Fruit fly (Drosophila melanogaster) whole organism, embryonic: ENCODE results near the gene CG15814.

Experiments
- Antp ChIP-seq: fragments of 200-800 bp; sonication (Bioruptor generic); optimal IDR thresholded peaks from 3 replicates; lab custom pipeline; 2016; ENCODE audit warnings: missing biosample characterization, missing genetic modification characterization
- Bdp1 ChIP-seq: fragments of 200-800 bp; sonication (Bioruptor generic); optimal IDR thresholded peaks from 3 replicates; lab custom pipeline; 2016; ENCODE audit warnings: missing biosample characterization, missing genetic modification characterization
- BtbVII ChIP-seq: fragments of 200-800 bp; sonication (Bioruptor generic); optimal IDR thresholded peaks from 3 replicates; lab custom pipeline; 2017; ENCODE audit warnings: missing biosample characterization, mild to moderate bottlenecking, missing genetic modification characterization
- CG10321 ChIP-seq: fragments of 200-800 bp; sonication (Bioruptor generic); IDR thresholded peaks from 2 replicates; pipeline ENCODE4 v1.3.6; 2022; ENCODE audit warnings: missing biosample characterization, missing genetic modification characterization
- CG11696 ChIP-seq: fragments of 200-800 bp; sonication (Bioruptor generic); IDR thresholded peaks from 2 replicates; pipeline ENCODE4 v1.3.6; 2022; ENCODE audit warnings: missing biosample characterization, missing genetic modification characterization
- CG14050 ChIP-seq: fragments of 200-800 bp; sonication (Bioruptor generic); IDR thresholded peaks from 3 replicates; pipeline ENCODE4 v1.3.6; 2022; ENCODE audit warnings: missing biosample characterization, missing genetic modification characterization
- CG1529 ChIP-seq: fragments of 200-800 bp; sonication (Bioruptor generic); optimal IDR thresholded peaks from 3 replicates; lab custom pipeline; 2018; ENCODE audit warnings: missing biosample characterization, missing genetic modification characterization
- CG15514 ChIP-seq: fragments of 200-800 bp; sonication (Bioruptor generic); optimal IDR thresholded peaks from 3 replicates; lab custom pipeline; 2017; ENCODE audit warnings: missing biosample characterization, missing genetic modification characterization, mild to moderate bottlenecking, moderate library complexity, missing genetic modification reagents
- CG15601 ChIP-seq: fragments of 200-800 bp; sonication (Bioruptor generic); optimal IDR thresholded peaks from 3 replicates; lab custom pipeline; 2019; ENCODE audit warnings: missing biosample characterization, mild to moderate bottlenecking, missing genetic modification characterization, moderate library complexity
- CG17328 ChIP-seq: fragments of 200-800 bp; sonication (Bioruptor generic); IDR thresholded peaks from 2 replicates; pipeline ENCODE4 v1.3.6; 2022; ENCODE audit warnings: missing biosample characterization, missing genetic modification characterization
- CG2712 ChIP-seq: fragments of 200-800 bp; optimal IDR thresholded peaks from 3 replicates; lab custom pipeline; 2019; ENCODE audit warnings: missing biosample characterization, mild to moderate bottlenecking, missing genetic modification characterization, moderate library complexity
- CG30431 ChIP-seq: fragments of 200-800 bp; sonication (Bioruptor generic); optimal IDR thresholded peaks from 2 replicates; lab custom pipeline; 2017; ENCODE audit warnings: missing biosample characterization, missing genetic modification characterization
- CG34422 ChIP-seq: fragments of 200-800 bp; sonication (Bioruptor generic); IDR thresholded peaks from 3 replicates; pipeline ENCODE4 v1.3.6; 2022; ENCODE audit warnings: missing biosample characterization, missing genetic modification characterization
- CG4424 ChIP-seq: fragments of 200-800 bp; sonication (Bioruptor generic); optimal IDR thresholded peaks from 3 replicates; lab custom pipeline; 2016; ENCODE audit warnings: missing biosample characterization, missing genetic modification characterization
- CG6175 ChIP-seq: fragments of 200-800 bp; sonication (Bioruptor generic); IDR thresholded peaks from 3 replicates; pipeline ENCODE4 v1.3.6; 2022; ENCODE audit warnings: missing biosample characterization, missing genetic modification characterization
- CG6654 ChIP-seq: fragments of 200-800 bp; sonication (Bioruptor generic); optimal IDR thresholded peaks from 2 replicates; lab custom pipeline; 2017; ENCODE audit warnings: missing biosample characterization, mild to moderate bottlenecking, missing genetic modification characterization
- CG6689 ChIP-seq: fragments of 200-800 bp; sonication (Bioruptor generic); IDR thresholded peaks from 2 replicates; pipeline ENCODE4 v1.3.6; 2022; ENCODE audit warnings: missing biosample characterization, missing genetic modification characterization
- CoRest ChIP-seq: fragments of 200-800 bp; sonication (Bioruptor generic); optimal IDR thresholded peaks from 3 replicates; lab custom pipeline; 2018; ENCODE audit warnings: missing biosample characterization, mild to moderate bottlenecking, missing genetic modification characterization, moderate library complexity
- E2f1 ChIP-seq: fragments of 200-800 bp; sonication (Bioruptor generic); IDR thresholded peaks from 2 replicates; pipeline ENCODE4 v1.3.6; 2022; ENCODE audit warnings: missing biosample characterization, missing genetic modification characterization
- GATAe ChIP-seq: fragments of 200-800 bp; sonication (Bioruptor generic); conservative IDR thresholded peaks from 2 replicates; pipeline ENCODE4 v1.3.6; 2022; ENCODE audit warnings: missing biosample characterization, missing genetic modification characterization
- Gug ChIP-seq: fragments of 200-800 bp; sonication (Bioruptor generic); IDR thresholded peaks from 4 replicates; pipeline ENCODE4 v1.3.6; 2022; ENCODE audit warnings: missing biosample characterization, missing genetic modification characterization
- HLHmδ ChIP-seq: fragments of 200-800 bp; sonication (Bioruptor generic); optimal IDR thresholded peaks from 2 replicates; lab custom pipeline; 2018; ENCODE audit warnings: missing biosample characterization, mild to moderate bottlenecking, missing genetic modification characterization, moderate library complexity
- Hand ChIP-seq: fragments of 200-800 bp; sonication (Bioruptor generic); optimal IDR thresholded peaks from 2 replicates; lab custom pipeline; 2017; ENCODE audit warnings: mild to moderate bottlenecking, missing biosample characterization, missing genetic modification reagents, missing genetic modification characterization
- Hmx ChIP-seq: fragments of 200-800 bp; sonication (Bioruptor generic); optimal IDR thresholded peaks from 2 replicates; lab custom pipeline; 2016; ENCODE audit warnings: missing biosample characterization, missing genetic modification characterization
- Hr3 ChIP-seq: fragments of 200-800 bp; sonication (Bioruptor generic); optimal IDR thresholded peaks from 3 replicates; lab custom pipeline; 2016; ENCODE audit warnings: missing biosample characterization, missing genetic modification characterization
- Lhr ChIP-seq: fragments of 200-800 bp; sonication (Bioruptor generic); optimal IDR thresholded peaks from 3 replicates; lab custom pipeline; 2017; ENCODE audit warnings: mild to moderate bottlenecking, missing biosample characterization, missing genetic modification reagents, missing genetic modification characterization
- MESR4 ChIP-seq: fragments of 200-800 bp; sonication (Bioruptor generic); optimal IDR thresholded peaks from 2 replicates; lab custom pipeline; 2018; ENCODE audit warnings: missing biosample characterization, mild to moderate bottlenecking, missing genetic modification characterization, moderate library complexity
- Mad ChIP-seq: fragments of 200-800 bp; sonication (Bioruptor generic); optimal IDR thresholded peaks from 2 replicates; lab custom pipeline; 2016; ENCODE audit warnings: missing biosample characterization, missing genetic modification characterization
- Mrtf ChIP-seq: fragments of 200-800 bp; sonication (Bioruptor generic); IDR thresholded peaks from 3 replicates; pipeline ENCODE4 v1.3.6; 2022; ENCODE audit warnings: missing biosample characterization, missing genetic modification characterization
- PHDP ChIP-seq: fragments of 200-800 bp; sonication (Bioruptor generic); optimal IDR thresholded peaks from 3 replicates; lab custom pipeline; 2018; ENCODE audit warnings: missing biosample characterization, mild to moderate bottlenecking, missing genetic modification characterization, moderate library complexity
- Ssrp ChIP-seq: fragments of 200-800 bp; sonication (Bioruptor generic); optimal IDR thresholded peaks from 2 replicates; lab custom pipeline; 2018; ENCODE audit warnings: missing biosample characterization, mild to moderate bottlenecking, missing genetic modification characterization, moderate library complexity
- Taf1 ChIP-seq: fragments of 200-800 bp; sonication (Bioruptor generic); IDR thresholded peaks from 2 replicates; pipeline ENCODE4 v1.3.6; 2022; ENCODE audit warnings: missing biosample characterization, missing genetic modification characterization
- bsh ChIP-seq, 2 experiments: fragments of 200-800 bp; sonication (Bioruptor generic); optimal IDR thresholded peaks; 2 replicates each; lab custom pipeline; 2017 to 2018; ENCODE audit warnings: mild to moderate bottlenecking in 2 of 2, missing biosample characterization in 2 of 2, missing genetic modification characterization in 2 of 2, moderate library complexity in 1 of 2
- dpn ChIP-seq, 2 experiments: fragments of 200-800 bp; sonication (Bioruptor generic); optimal IDR thresholded peaks; 3 replicates each; lab custom pipeline; 2016; ENCODE audit warnings: missing biosample characterization in 2 of 2, missing genetic modification characterization in 2 of 2
- ewg ChIP-seq: fragments of 200-800 bp; sonication (Bioruptor generic); optimal IDR thresholded peaks from 3 replicates; lab custom pipeline; 2017; ENCODE audit warnings: mild to moderate bottlenecking, missing biosample characterization, missing genetic modification reagents, missing genetic modification characterization
- exex ChIP-seq: fragments of 200-800 bp; sonication (Bioruptor generic); optimal IDR thresholded peaks from 4 replicates; lab custom pipeline; 2018; ENCODE audit warnings: missing biosample characterization, mild to moderate bottlenecking, missing genetic modification characterization, moderate library complexity
- gce ChIP-seq: fragments of 200-800 bp; sonication (Bioruptor generic); IDR thresholded peaks from 3 replicates; pipeline ENCODE4 v1.3.6; 2022; ENCODE audit warnings: missing biosample characterization, missing genetic modification characterization
- gsb-n ChIP-seq: fragments of 200-800 bp; sonication (Bioruptor generic); optimal IDR thresholded peaks from 3 replicates; lab custom pipeline; 2018; ENCODE audit warnings: missing biosample characterization, mild to moderate bottlenecking, missing genetic modification characterization
- klu ChIP-seq: fragments of 200-800 bp; sonication (Bioruptor generic); IDR thresholded peaks from 2 replicates; pipeline ENCODE4 v1.3.6; 2022; ENCODE audit warnings: missing biosample characterization, missing genetic modification characterization
- nerfin-2 ChIP-seq: fragments of 200-800 bp; sonication (Bioruptor generic); IDR thresholded peaks from 2 replicates; pipeline ENCODE4 v1.3.6; 2022; ENCODE audit warnings: missing biosample characterization, missing genetic modification characterization; ENCODE audit not compliant: partially characterized antibody
- pnt ChIP-seq: fragments of 200-800 bp; sonication (Bioruptor generic); optimal IDR thresholded peaks from 3 replicates; lab custom pipeline; 2016; ENCODE audit warnings: missing biosample characterization, missing genetic modification characterization
- pum ChIP-seq: fragments of 200-800 bp; sonication (Bioruptor generic); optimal IDR thresholded peaks from 2 replicates; lab custom pipeline; 2016; ENCODE audit warnings: missing biosample characterization, missing genetic modification characterization
- scrt ChIP-seq: fragments of 200-800 bp; sonication (Bioruptor generic); optimal IDR thresholded peaks from 2 replicates; lab custom pipeline; 2018; ENCODE audit warnings: missing biosample characterization, mild to moderate bottlenecking, missing genetic modification characterization, moderate library complexity
- sd ChIP-seq: fragments of 200-800 bp; sonication (Bioruptor generic); optimal IDR thresholded peaks from 3 replicates; lab custom pipeline; 2018; ENCODE audit warnings: missing biosample characterization, mild to moderate bottlenecking, missing genetic modification characterization, moderate library complexity
- sim ChIP-seq: fragments of 200-800 bp; sonication (Bioruptor generic); IDR thresholded peaks from 2 replicates; pipeline ENCODE4 v1.3.6; 2022; ENCODE audit warnings: missing biosample characterization, missing genetic modification characterization
- sna ChIP-seq: fragments of 200-800 bp; sonication (Bioruptor generic); IDR thresholded peaks from 2 replicates; pipeline ENCODE4 v1.3.6; 2022; ENCODE audit warnings: missing biosample characterization, missing genetic modification characterization; ENCODE audit not compliant: partially characterized antibody
- stwl ChIP-seq: fragments of 200-800 bp; sonication (Bioruptor generic); optimal IDR thresholded peaks from 3 replicates; lab custom pipeline; 2018; ENCODE audit warnings: missing biosample characterization, mild to moderate bottlenecking, missing genetic modification characterization, moderate library complexity
- tna ChIP-seq: fragments of 200-800 bp; sonication (Bioruptor generic); IDR thresholded peaks from 2 replicates; pipeline ENCODE4 v1.3.6; 2022; ENCODE audit warnings: missing biosample characterization, missing genetic modification characterization; ENCODE audit not compliant: partially characterized antibody
- zen2 ChIP-seq: fragments of 200-800 bp; sonication (Bioruptor generic); IDR thresholded peaks from 3 replicates; pipeline ENCODE4 v1.3.6; 2022; ENCODE audit warnings: missing biosample characterization, missing genetic modification characterization; ENCODE audit not compliant: partially characterized antibody

The CG15814 gene

DNA sequence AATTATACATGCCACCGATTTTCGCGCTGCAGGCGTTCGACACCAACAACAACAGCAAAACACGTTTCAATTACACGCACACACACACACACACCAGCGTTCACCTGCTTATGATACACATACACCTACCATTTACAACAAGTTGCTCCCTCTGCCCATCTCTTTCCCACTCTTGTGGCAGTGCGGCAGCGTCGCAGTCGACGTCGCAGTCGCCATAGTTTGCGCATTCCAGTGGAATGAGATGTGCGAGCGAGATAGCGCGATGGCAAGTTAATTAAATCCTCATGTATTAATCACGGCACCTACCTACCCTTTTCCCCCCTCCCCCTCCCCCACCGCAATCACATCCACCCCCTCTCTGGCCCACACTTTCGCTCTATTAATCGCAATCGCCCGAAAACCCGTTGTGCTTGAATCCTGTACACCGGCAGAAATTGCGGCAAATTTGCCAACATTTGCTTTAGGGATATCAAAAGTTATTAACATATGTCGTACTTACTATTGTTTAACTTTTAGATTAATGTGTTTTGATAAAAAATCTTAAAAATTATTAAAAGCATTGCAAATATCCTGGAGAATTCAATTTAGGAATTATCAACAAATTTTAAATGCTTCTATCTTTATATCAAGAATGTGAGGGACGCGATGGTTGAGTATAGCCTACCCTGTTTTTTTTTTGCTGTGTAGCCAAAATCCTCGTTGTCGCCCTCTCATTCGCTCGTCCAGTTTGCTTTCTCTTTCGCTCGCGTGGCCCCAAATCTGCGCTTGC, 47.6 kb downstream of the CG15814 start:
- TF ChIP-seq CG6689 (GFP tag; lab: Robert Waterston, UW) (peak; percentile 60), tna (no peak), CG1529 (GFP tag; lab: Kevin White, UChicago) (no peak), dpn (GFP tag; optimal IDR thresholded peaks at IDR 0.05; lab: Kevin White, UChicago) (peak in 1 of 2 experiments; percentile 22), Hand (GFP tag; lab: Kevin White, UChicago) (peak; percentile 28), Bdp1 (GFP tag; lab: Kevin White, UChicago) (no peak), Mad (GFP tag; lab: Kevin White, UChicago) (no peak), scrt (GFP tag; lab: Kevin White, UChicago) (no peak), sim (GFP tag; lab: Robert Waterston, UW) (no peak), Gug (no peak; the same call in 3 of the 4 replicates), Mrtf (no peak), gce (no peak), pnt (peak; percentile 13), MESR4 (GFP tag; lab: Kevin White, UChicago) (no peak), bsh (GFP tag; optimal IDR thresholded peaks at IDR 0.05; lab: Kevin White, UChicago) (peak; percentile 4 to 35), nerfin-2 (GFP tag; lab: Robert Waterston, UW) (no peak), CoRest (peak; percentile 43), sd (tag; lab: Kevin White, UChicago) (peak; percentile 62), CG10321 (GFP tag; lab: Robert Waterston, UW) (peak; percentile 75), exex (tag; lab: Kevin White, UChicago) (no peak), klu (GFP tag; lab: Robert Waterston, UW) (0 out of 2 replicates have a peak, but pooled peaks have one; percentile 24), zen2 (GFP tag; lab: Robert Waterston, UW) (no peak), PHDP (tag; lab: Kevin White, UChicago) (no peak), CG15514 (GFP tag; lab: Kevin White, UChicago) (peak; percentile 35), stwl (tag; lab: Kevin White, UChicago) (no peak), Antp (GFP tag; lab: Kevin White, UChicago) (no peak), CG11696 (GFP tag; lab: Robert Waterston, UW) (no peak), GATAe (no peak), sna (no peak), Hr3 (GFP tag; lab: Kevin White, UChicago) (peak; percentile 23), CG15601 (tag; lab: Kevin White, UChicago) (no peak), CG4424 (GFP tag; lab: Kevin White, UChicago) (peak; percentile 33), BtbVII (GFP tag; lab: Kevin White, UChicago) (peak; percentile 23), Ssrp (peak; percentile 42), Taf1 (GFP tag; lab: Robert Waterston, UW) (peak; percentile 24; the same call in 1 of the 2 replicates), CG2712 (tag; lab: Kevin White, UChicago) (peak; percentile 3), ewg (GFP tag; lab: Kevin White, UChicago) (peak; percentile 64), CG6654 (GFP tag; lab: Kevin White, UChicago) (no peak), HLHmδ (GFP tag; lab: Kevin White, UChicago) (no peak), CG6175 (no peak), Lhr (GFP tag; lab: Kevin White, UChicago) (no peak), pum (GFP tag; lab: Kevin White, UChicago) (no peak), E2f1 (peak; percentile 19; the same call in 1 of the 2 replicates), CG17328 (GFP tag; lab: Robert Waterston, UW) (no peak), gsb-n (tag; lab: Kevin White, UChicago) (no peak), Hmx (GFP tag; lab: Kevin White, UChicago) (no peak), CG14050 (GFP tag; lab: Robert Waterston, UW) (no peak), CG30431 (GFP tag; lab: Kevin White, UChicago) (peak; percentile 41), CG34422 (GFP tag; lab: Robert Waterston, UW) (no peak; the same call in 2 of the 3 replicates)
